Worm (Caenorhabditis elegans): ENCODE measurements around the gene twk-39.

twk-39 gene

DNA sequence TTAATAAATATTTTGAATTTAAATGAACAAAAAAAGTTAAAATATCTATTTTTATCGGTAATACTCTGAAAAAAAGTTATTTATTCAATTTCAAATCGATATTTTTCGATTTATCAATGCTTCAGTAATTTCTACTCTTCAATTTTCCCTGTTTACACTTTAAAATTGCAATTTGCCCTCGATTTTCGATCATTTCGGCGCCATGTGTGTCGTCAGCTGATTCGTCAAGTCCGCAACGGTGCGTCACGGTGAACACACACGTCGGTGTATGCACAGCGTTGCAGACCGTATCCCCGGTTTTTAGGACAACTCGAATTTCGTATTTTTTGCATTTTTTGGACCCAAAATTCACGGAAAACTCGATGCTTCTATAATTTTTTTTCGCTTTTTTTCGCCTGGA is 27.7 kb downstream of the twk-39 start, which contains the start of gene C18D11.3 (continued):
- TF ChIP-seq mcd-1 (GFP tag; IDR thresholded peaks at IDR 0.05) = peak; percentile 84
- TF ChIP-seq somi-1 (GFP tag; optimal IDR thresholded peaks at IDR 0.05) = no peak
- TF ChIP-seq Y53G8AR.9 (GFP tag; conservative IDR thresholded peaks at IDR 0.05) = 0 out of 2 replicates have a peak, but pooled peaks have one; percentile 48
- TF ChIP-seq C17E4.6 (GFP tag; IDR thresholded peaks at IDR 0.05) = no peak
- peak; percentile 63; the same call in 1 of the 2 replicates for TF ChIP-seq let-526 (GFP tag; IDR thresholded peaks at IDR 0.05)
- no peak for TF ChIP-seq T07F8.4 (tag; optimal IDR thresholded peaks at IDR 0.05)
- peak; percentile 56; the same call in 1 of the 2 replicates for TF ChIP-seq zfh-2 (GFP tag; conservative IDR thresholded peaks at IDR 0.05)
- TF ChIP-seq bed-2 (GFP tag; IDR thresholded peaks at IDR 0.05) = no peak
- TF ChIP-seq chd-7 (tag; optimal IDR thresholded peaks at IDR 0.05) = no peak
- no peak for TF ChIP-seq F22D6.2 (tag; optimal IDR thresholded peaks at IDR 0.05)
- TF ChIP-seq cebp-2 (GFP tag; IDR thresholded peaks at IDR 0.05) = no peak
- TF ChIP-seq rpc-1 (optimal IDR thresholded peaks at IDR 0.05) = no peak
- no peak for TF ChIP-seq rpc-1 (tag; optimal IDR thresholded peaks at IDR 0.05)
- TF ChIP-seq F49E8.2 (tag; optimal IDR thresholded peaks at IDR 0.05; ENCODE audit: insufficient read depth) = no peak
- no peak for TF ChIP-seq Y79H2A.3 (GFP tag; conservative IDR thresholded peaks at IDR 0.05)
- TF ChIP-seq hlh-26 (GFP tag; conservative IDR thresholded peaks at IDR 0.05) = no peak
- no peak for TF ChIP-seq B0035.1 (tag; optimal IDR thresholded peaks at IDR 0.05)
- TF ChIP-seq ceh-100 (GFP tag; IDR thresholded peaks at IDR 0.05) = peak; percentile 75
- no peak for TF ChIP-seq tbx-9 (tag; optimal IDR thresholded peaks at IDR 0.05; ENCODE audit: borderline replicate concordance)
- TF ChIP-seq ceh-27 (GFP tag; optimal IDR thresholded peaks at IDR 0.05) = peak; percentile 88
- peak; percentile 39; the same call in 1 of the 2 replicates for TF ChIP-seq C06A6.2 (GFP tag; conservative IDR thresholded peaks at IDR 0.05)
- no peak for TF ChIP-seq akir-1 (GFP tag; optimal IDR thresholded peaks at IDR 0.05)
- peak; percentile 69; the same call in 1 of the 2 replicates for TF ChIP-seq egl-44 (GFP tag; IDR thresholded peaks at IDR 0.05)
- no peak for TF ChIP-seq zim-3 (tag; optimal IDR thresholded peaks at IDR 0.05)
- TF ChIP-seq ceh-91 (GFP tag; IDR thresholded peaks at IDR 0.05) = peak; percentile 33; the same call in 1 of the 2 replicates
- TF ChIP-seq atf-7 (tag; optimal IDR thresholded peaks at IDR 0.05) = peak; percentile 32
- peak; percentile 67; the same call in 1 of the 2 replicates for TF ChIP-seq madf-6 (GFP tag; IDR thresholded peaks at IDR 0.05)
- TF ChIP-seq ccch-3 (GFP tag; optimal IDR thresholded peaks at IDR 0.05) = no peak
- TF ChIP-seq hsf-1 (GFP tag; IDR thresholded peaks at IDR 0.05) = 0 out of 2 replicates have a peak, but pooled peaks have one; percentile 37
- peak; percentile 81 for TF ChIP-seq pbrm-1 (GFP tag; IDR thresholded peaks at IDR 0.05)
- TF ChIP-seq fkh-3 (tag; optimal IDR thresholded peaks at IDR 0.05) = no peak
- no peak for TF ChIP-seq ceh-79 (tag; optimal IDR thresholded peaks at IDR 0.05)
- TF ChIP-seq attf-3 (GFP tag; conservative IDR thresholded peaks at IDR 0.05) = no peak
- TF ChIP-seq ztf-22 (GFP tag; optimal IDR thresholded peaks at IDR 0.05) = peak; percentile 36
- TF ChIP-seq ztf-28 (GFP tag; IDR thresholded peaks at IDR 0.05) = 0 out of 2 replicates have a peak, but pooled peaks have one; percentile 7
- TF ChIP-seq madf-3 (GFP tag; IDR thresholded peaks at IDR 0.05) = peak; percentile 57; the same call in 1 of the 2 replicates
- TF ChIP-seq unc-62 (GFP tag; optimal IDR thresholded peaks at IDR 0.05) = no peak
- no peak for TF ChIP-seq aptf-3 (GFP tag; IDR thresholded peaks at IDR 0.05)
- TF ChIP-seq dpl-1 (GFP tag; optimal IDR thresholded peaks at IDR 0.05) = peak; percentile 57
- TF ChIP-seq die-1 (tag; optimal IDR thresholded peaks at IDR 0.05) = no peak
- no peak for TF ChIP-seq egl-18 (GFP tag; IDR thresholded peaks at IDR 0.05)
